Fruit fly (Drosophila melanogaster): ENCODE data around the gene yellow-k.

dm6 chr3L:15485302-15485701 lies 35.1 kb upstream of the yellow-k start, which contains the start of gene Ran-like:
- no peak for TF ChIP-seq CG30431 (GFP tag; optimal IDR thresholded peaks at IDR 0.05)
- no peak for TF ChIP-seq Med (GFP tag)

Measured in whole organism, embryonic.